Worm (Caenorhabditis elegans) whole organism, young adult: ENCODE measurements around the gene Y73B3A.8.
"Not testable (repeated sequence)": the region's sequence is repeated elsewhere in the genome, so short reads cannot be mapped to it uniquely, and the experiment has no call there.

Source experiments
- attf-6 ChIP-seq: fragments of 200-800 bp; sonication (Bioruptor generic); IDR thresholded peaks from 2 replicates; pipeline ENCODE4 v1.3.6; 2022; ENCODE audit warnings: missing genetic modification reagents, missing genetic modification characterization, missing compliant biosample characterization
- cebp-1 ChIP-seq, 2 experiments: fragments of 200-800 bp in 1 of 2; sonication (Bioruptor generic) in 1 of 2; sonication (generic microtip) in 1 of 2; IDR thresholded peaks in 1 of 2; optimal IDR thresholded peaks in 1 of 2; 2 replicates each; pipeline versions ENCODE4 v1.3.6 to Lab custom; 2017 to 2022; ENCODE audit warnings: missing compliant biosample characterization in 2 of 2, missing genetic modification characterization in 2 of 2, mild to moderate bottlenecking in 1 of 2, missing genetic modification reagents in 1 of 2, moderate library complexity in 1 of 2
- ceh-40 ChIP-seq: fragments of 200-800 bp; sonication (Bioruptor generic); IDR thresholded peaks from 2 replicates; pipeline ENCODE4 v1.3.6; 2022; ENCODE audit warnings: missing genetic modification characterization, missing compliant biosample characterization
- pha-4 ChIP-seq: fragments of 150-350 bp; sonication (generic microtip); optimal IDR thresholded peaks from 2 replicates; lab custom pipeline; 2014; ENCODE audit warnings: missing biosample characterization, missing genetic modification reagents, missing genetic modification characterization
- rpc-1 ChIP-seq, 2 experiments: fragments of 150-350 bp in 1 of 2; sonication (generic microtip) in 1 of 2; optimal IDR thresholded peaks; 2 replicates each; lab custom pipeline; 2014 to 2018; ENCODE audit warnings: missing biosample characterization in 1 of 2, missing genetic modification characterization in 1 of 2, missing genetic modification reagents in 1 of 2, missing genotype in 1 of 2
- unc-130 ChIP-seq: sonication (generic microtip); optimal IDR thresholded peaks from 2 replicates; lab custom pipeline; 2016; ENCODE audit warnings: missing genetic modification reagents, missing genetic modification characterization, missing compliant biosample characterization
- zim-3 ChIP-seq: sonication (generic microtip); optimal IDR thresholded peaks from 2 replicates; lab custom pipeline; 2017; ENCODE audit warnings: mild to moderate bottlenecking, missing genetic modification characterization, moderate library complexity, missing compliant biosample characterization
- ztf-22 ChIP-seq: fragments of 200-800 bp; sonication (Bioruptor generic); optimal IDR thresholded peaks from 2 replicates; lab custom pipeline; 2018; ENCODE audit warnings: mild to moderate bottlenecking, missing genetic modification characterization, moderate library complexity, missing compliant biosample characterization
- ztf-25 ChIP-seq: fragments of 200-800 bp; sonication (Bioruptor generic); IDR thresholded peaks from 2 replicates; pipeline ENCODE4 v1.3.6; 2022; ENCODE audit warnings: missing genetic modification reagents, missing genetic modification characterization, missing compliant biosample characterization
- ztf-3 ChIP-seq: fragments of 200-800 bp; sonication (Bioruptor generic); optimal IDR thresholded peaks from 2 replicates; lab custom pipeline; 2018; ENCODE audit warnings: mild to moderate bottlenecking, missing genetic modification characterization, missing compliant biosample characterization

DNA sequence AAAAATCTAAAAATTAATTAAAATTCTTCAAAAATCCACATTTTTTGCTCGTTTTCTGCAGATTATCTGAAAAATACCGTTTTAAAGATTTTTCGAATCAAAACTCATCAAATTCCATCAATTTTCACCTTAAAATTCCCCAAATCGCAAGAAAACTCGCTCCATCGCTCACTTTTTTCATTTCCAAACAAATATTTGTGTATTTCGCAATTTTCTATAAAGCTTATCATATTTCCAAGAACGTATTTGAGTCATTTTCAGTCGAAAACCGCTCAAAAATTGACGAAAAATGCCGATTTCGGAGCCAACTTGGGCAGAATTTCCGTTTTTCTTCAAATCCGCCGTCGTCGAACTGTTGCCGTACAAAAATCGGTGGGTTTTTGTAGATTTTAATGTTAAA is 22.8 kb upstream of the Y73B3A.8 start:
- not testable (repeated sequence) for TF ChIP-seq zim-3 (tag; lab: Kevin White, UChicago); ztf-25 (GFP tag; lab: Robert Waterston, UW); rpc-1 (optimal IDR thresholded peaks at IDR 0.05; lab: Kevin White, UChicago); rpc-1 (tag; optimal IDR thresholded peaks at IDR 0.05; lab: Kevin White, UChicago); ztf-22 (GFP tag; lab: Kevin White, UChicago); ztf-3; unc-130 (GFP tag; lab: Kevin White, UChicago); attf-6; pha-4 (tag; lab: Kevin White, UChicago); ceh-40 (GFP tag; lab: Robert Waterston, UW)
- peak; percentile 79 for TF ChIP-seq cebp-1 (GFP tag; IDR thresholded peaks at IDR 0.05; lab: Robert Waterston, UW)
- TF ChIP-seq cebp-1 (tag; optimal IDR thresholded peaks at IDR 0.05; lab: Kevin White, UChicago): peak; percentile 77
